Worm (Caenorhabditis elegans): ENCODE measurements around the gene D2023.6.
A peak's percentile ranks its signal among the peaks of the same experiment; 100 is the strongest.

D2023.6 gene

DNA sequence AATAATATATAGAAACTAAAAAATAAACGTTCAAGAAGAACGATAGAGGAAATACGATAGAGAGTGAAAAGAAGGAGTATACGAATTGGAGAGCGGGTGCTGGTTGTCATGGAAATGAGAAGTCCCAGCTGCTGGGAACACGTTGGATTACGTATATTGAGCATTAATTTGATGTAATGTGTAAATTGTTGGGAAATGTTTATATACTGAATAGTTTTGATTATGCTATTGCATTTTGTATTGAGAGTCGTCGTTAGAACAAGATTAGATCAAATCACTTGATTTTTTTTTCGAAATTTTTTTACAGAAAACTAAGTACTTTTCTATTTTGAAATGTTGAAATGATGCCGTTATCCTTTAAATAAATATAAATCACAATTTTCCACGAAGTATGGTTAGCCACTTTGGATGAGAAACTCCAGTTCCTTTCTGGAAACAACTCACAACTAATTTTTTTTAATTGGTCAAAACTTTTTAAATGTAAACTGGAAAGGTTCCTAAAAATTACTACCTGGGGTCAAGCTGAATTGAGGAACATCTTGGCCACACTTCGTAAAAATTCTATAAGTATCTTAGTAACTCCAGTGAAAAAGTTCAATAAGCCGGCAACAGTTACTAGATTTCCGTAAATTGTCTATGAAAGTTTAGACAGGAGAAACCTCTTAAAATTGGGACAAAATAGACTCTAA is 16.7 kb downstream of the D2023.6 start, which contains the start of gene nphp-4:
TSS of gene nphp-4 (minus strand) at position 51 of the 689 bp plus-strand sequence.
- TF ChIP-seq nhr-23 (tag; optimal IDR thresholded peaks at IDR 0.05) (no peak), mdl-1 (tag; optimal IDR thresholded peaks at IDR 0.05) (no peak), unc-55 (GFP tag; optimal IDR thresholded peaks at IDR 0.05) (no peak), nhr-77 (tag; optimal IDR thresholded peaks at IDR 0.05) (no peak), nhr-25 (tag; optimal IDR thresholded peaks at IDR 0.05) (no peak), mab-5 (tag; optimal IDR thresholded peaks at IDR 0.05) (no peak), dmd-4 (tag; optimal IDR thresholded peaks at IDR 0.05) (no peak), peb-1 (tag; optimal IDR thresholded peaks at IDR 0.05) (no peak), fos-1 (tag; optimal IDR thresholded peaks at IDR 0.05) (no peak), unc-39 (tag; optimal IDR thresholded peaks at IDR 0.05) (no peak), sma-9 (GFP tag; optimal IDR thresholded peaks at IDR 0.05) (no peak), sma-9 (tag; optimal IDR thresholded peaks at IDR 0.05) (no peak), skn-1 (tag; optimal IDR thresholded peaks at IDR 0.05) (no peak), ZK546.5 (tag; optimal IDR thresholded peaks at IDR 0.05) (no peak), nhr-129 (tag; optimal IDR thresholded peaks at IDR 0.05) (no peak), ztf-11 (tag; optimal IDR thresholded peaks at IDR 0.05) (no peak), lin-11 (tag; optimal IDR thresholded peaks at IDR 0.05) (no peak), zag-1 (tag; optimal IDR thresholded peaks at IDR 0.05) (no peak), lsy-2 (tag; optimal IDR thresholded peaks at IDR 0.05) (no peak), nhr-237 (tag; optimal IDR thresholded peaks at IDR 0.05) (no peak), egl-27 (tag; optimal IDR thresholded peaks at IDR 0.05) (no peak)

DNA sequence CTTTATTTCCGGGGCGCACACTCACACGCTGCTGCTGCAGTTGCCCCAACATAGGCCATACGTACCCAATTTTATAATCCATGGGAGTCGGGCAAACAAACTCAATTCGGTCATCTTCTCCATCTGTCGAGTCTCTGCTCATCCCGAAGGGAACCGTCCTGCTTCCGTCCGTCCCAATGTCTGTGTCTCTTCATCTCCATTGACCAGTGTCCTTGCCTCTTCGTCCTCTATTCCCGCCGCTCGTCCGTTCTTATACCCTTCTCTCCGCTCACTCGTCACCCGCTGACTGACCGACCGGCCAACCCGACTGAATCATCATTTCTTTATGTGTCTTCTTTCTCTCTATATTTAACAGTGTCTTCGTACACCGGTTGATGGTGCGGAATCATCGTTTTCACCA is 17.7 kb downstream of the D2023.6 start:
- TF ChIP-seq alr-1 (tag; optimal IDR thresholded peaks at IDR 0.05) (no peak), ztf-4 (tag; optimal IDR thresholded peaks at IDR 0.05) (no peak), lin-39 (tag; optimal IDR thresholded peaks at IDR 0.05) (no peak), elt-1 (tag; optimal IDR thresholded peaks at IDR 0.05) (no peak), peb-1 (tag; optimal IDR thresholded peaks at IDR 0.05) (no peak), nhr-23 (tag; optimal IDR thresholded peaks at IDR 0.05) (no peak), ceh-82 (tag; optimal IDR thresholded peaks at IDR 0.05) (no peak), C34F6.9 (tag; optimal IDR thresholded peaks at IDR 0.05) (peak; percentile 55), nhr-25 (tag; optimal IDR thresholded peaks at IDR 0.05) (no peak), mab-5 (tag; optimal IDR thresholded peaks at IDR 0.05) (no peak), sma-9 (GFP tag; optimal IDR thresholded peaks at IDR 0.05) (peak; percentile 21), sma-9 (tag; optimal IDR thresholded peaks at IDR 0.05) (no peak), skn-1 (tag; optimal IDR thresholded peaks at IDR 0.05) (no peak), lsy-2 (tag; optimal IDR thresholded peaks at IDR 0.05) (peak in 1 of 2 experiments; percentile 38), mdl-1 (tag; optimal IDR thresholded peaks at IDR 0.05) (no peak), lin-13 (GFP tag; optimal IDR thresholded peaks at IDR 0.05) (no peak), Y55F3AM.14 (GFP tag; optimal IDR thresholded peaks at IDR 0.05) (no peak), ama-1 (optimal IDR thresholded peaks at IDR 0.05) (no peak), ztf-11 (tag; optimal IDR thresholded peaks at IDR 0.05) (no peak), nhr-10 (tag; optimal IDR thresholded peaks at IDR 0.05) (no peak), blmp-1 (tag; optimal IDR thresholded peaks at IDR 0.05; ENCODE audit: insufficient read depth) (no peak), fos-1 (tag; optimal IDR thresholded peaks at IDR 0.05) (peak; percentile 96), ceh-16 (tag; optimal IDR thresholded peaks at IDR 0.05) (no peak), elt-3 (tag; optimal IDR thresholded peaks at IDR 0.05) (no peak), lin-11 (tag; optimal IDR thresholded peaks at IDR 0.05) (no peak), zag-1 (tag; optimal IDR thresholded peaks at IDR 0.05) (no peak), nhr-6 (tag; optimal IDR thresholded peaks at IDR 0.05) (no peak), egl-27 (tag; optimal IDR thresholded peaks at IDR 0.05) (no peak), R02D3.7 (tag; optimal IDR thresholded peaks at IDR 0.05) (no peak), crh-2 (tag; optimal IDR thresholded peaks at IDR 0.05) (no peak), nhr-12 (tag; optimal IDR thresholded peaks at IDR 0.05) (no peak), nhr-129 (tag; optimal IDR thresholded peaks at IDR 0.05) (peak; percentile 40), nhr-21 (tag; optimal IDR thresholded peaks at IDR 0.05) (no peak), sem-4 (tag; optimal IDR thresholded peaks at IDR 0.05) (peak; percentile 49), mbf-1 (tag; optimal IDR thresholded peaks at IDR 0.05) (no peak), sma-3 (GFP tag; optimal IDR thresholded peaks at IDR 0.05) (peak; percentile 3), nhr-237 (tag; optimal IDR thresholded peaks at IDR 0.05) (no peak), gmeb-1 (tag; optimal IDR thresholded peaks at IDR 0.05) (no peak), nhr-77 (tag; optimal IDR thresholded peaks at IDR 0.05) (no peak), aly-2 (tag; optimal IDR thresholded peaks at IDR 0.05) (no peak), unc-62 (GFP tag; optimal IDR thresholded peaks at IDR 0.05) (no peak), ztf-1 (GFP tag; conservative IDR thresholded peaks at IDR 0.05) (no peak), snpc-4 (tag; optimal IDR thresholded peaks at IDR 0.05) (peak; percentile 19), unc-55 (GFP tag; optimal IDR thresholded peaks at IDR 0.05) (no peak), dmd-4 (tag; optimal IDR thresholded peaks at IDR 0.05) (no peak), ZK546.5 (tag; optimal IDR thresholded peaks at IDR 0.05) (no peak), F13H6.1 (tag; optimal IDR thresholded peaks at IDR 0.05) (peak; percentile 52), unc-39 (tag; optimal IDR thresholded peaks at IDR 0.05) (no peak), nhr-11 (tag; optimal IDR thresholded peaks at IDR 0.05) (no peak)
